1 fruit fly cellular context compared by ENCODE assay signal in the genomic region with DNA sequence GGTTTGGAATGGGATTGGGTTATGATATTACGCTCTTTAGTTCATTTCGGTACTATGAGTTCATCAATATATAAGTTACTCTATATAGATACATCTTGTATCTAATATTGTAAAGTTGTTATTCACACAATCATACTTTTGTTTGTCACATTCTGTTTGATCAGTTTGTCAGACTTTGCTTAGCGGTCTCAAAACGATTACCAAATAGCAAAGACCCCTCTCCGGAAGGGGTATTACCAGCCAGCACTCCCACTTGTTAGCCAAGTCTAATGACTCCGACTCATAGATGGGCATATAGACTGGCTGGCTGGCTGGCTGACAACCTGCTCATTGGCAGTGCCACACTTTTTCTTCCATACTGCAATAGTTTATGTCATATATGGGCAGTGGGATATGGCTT.
TF ChIP-seq lines count a peak whose summit lies in the region.

No protein-coding gene starts in this region.

TF ChIP-seq in whole organism, embryonic, 481 proteins besides CTCF, POLR2A, EP300 and RAD21 (continued from another document):
- TF ChIP-seq CG2678 (tag; optimal IDR thresholded peaks at IDR 0.05; lab: Kevin White, UChicago) (peak; percentile 19), Dp (GFP tag; optimal IDR thresholded peaks at IDR 0.05; lab: Kevin White, UChicago) (no peak), lab (GFP tag; optimal IDR thresholded peaks at IDR 0.05; lab: Kevin White, UChicago) (peak; percentile 70), ATbp (GFP tag; optimal IDR thresholded peaks at IDR 0.05; lab: Kevin White, UChicago) (peak; percentile 46), oc (tag; optimal IDR thresholded peaks at IDR 0.05; lab: Kevin White, UChicago) (no peak), ssp (GFP tag; IDR thresholded peaks at IDR 0.05; lab: Robert Waterston, UW) (no peak), CG12769 (tag; optimal IDR thresholded peaks at IDR 0.05; lab: Kevin White, UChicago) (peak; percentile 51), CG8359 (GFP tag; optimal IDR thresholded peaks at IDR 0.05; lab: Kevin White, UChicago; ENCODE audit: borderline replicate concordance) (peak; percentile 1), PHDP (tag; optimal IDR thresholded peaks at IDR 0.05; lab: Kevin White, UChicago) (peak; percentile 20), CG8478 (optimal IDR thresholded peaks at IDR 0.05; lab: Kevin White, UChicago) (no peak), CG14014 (GFP tag; IDR thresholded peaks at IDR 0.05; lab: Robert Waterston, UW) (0 out of 2 replicates have a peak, but pooled peaks have one; percentile 25), CG6813 (GFP tag; optimal IDR thresholded peaks at IDR 0.05; lab: Kevin White, UChicago) (peak; percentile 29), Hmr (GFP tag; optimal IDR thresholded peaks at IDR 0.05; lab: Kevin White, UChicago) (peak; percentile 42), CG15011 (GFP tag; optimal IDR thresholded peaks at IDR 0.05; lab: Kevin White, UChicago) (peak; percentile 4), kay (GFP tag; optimal IDR thresholded peaks at IDR 0.05; lab: Kevin White, UChicago) (no peak), slou (GFP tag; optimal IDR thresholded peaks at IDR 0.05; lab: Kevin White, UChicago) (no peak), bsh (GFP tag; optimal IDR thresholded peaks at IDR 0.05; lab: Kevin White, UChicago) (no peak), CoRest (tag; optimal IDR thresholded peaks at IDR 0.05; lab: Kevin White, UChicago) (no peak), nau (GFP tag; optimal IDR thresholded peaks at IDR 0.05; lab: Kevin White, UChicago) (peak; percentile 25), sob (GFP tag; IDR thresholded peaks at IDR 0.05; lab: Robert Waterston, UW) (peak; percentile 8; the same call in 1 of the 2 replicates), Stat92E (GFP tag; optimal IDR thresholded peaks at IDR 0.05; lab: Kevin White, UChicago) (no peak), Taf1 (GFP tag; IDR thresholded peaks at IDR 0.05; lab: Robert Waterston, UW) (no peak), CG1647 (GFP tag; optimal IDR thresholded peaks at IDR 0.05; lab: Kevin White, UChicago) (no peak), CG2875 (GFP tag; optimal IDR thresholded peaks at IDR 0.05; lab: Kevin White, UChicago) (peak; percentile 13), Ets65A (GFP tag; lab: Kevin White, UChicago) (no peak)
